Worm (Caenorhabditis elegans): ENCODE results near the gene sft-4.

sft-4 gene

DNA sequence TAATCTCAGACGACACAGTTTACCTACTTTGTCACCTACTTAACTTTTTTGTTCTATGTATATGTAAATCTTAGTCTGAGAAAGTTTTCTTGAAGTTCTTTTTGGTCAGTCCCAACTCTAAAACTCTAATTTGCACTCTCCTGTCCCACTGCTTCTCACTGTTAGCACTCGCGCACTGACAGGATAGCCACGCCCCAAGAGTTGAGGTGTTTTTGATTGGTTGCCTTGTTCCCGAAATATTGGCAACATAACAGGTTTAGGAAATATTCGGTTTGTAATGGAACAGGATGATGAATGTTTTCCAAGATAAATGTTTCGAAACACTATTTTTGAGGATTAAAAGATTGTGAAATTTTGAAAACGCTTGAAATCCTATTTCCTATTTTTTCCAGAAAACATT, 36.6 kb upstream of the sft-4 start:
- TF ChIP-seq F13C5.2 (tag; optimal IDR thresholded peaks at IDR 0.05): no peak
- no peak for TF ChIP-seq pes-1 (GFP tag; IDR thresholded peaks at IDR 0.05)
- TF ChIP-seq ets-7 (tag; optimal IDR thresholded peaks at IDR 0.05): no peak
- no peak for TF ChIP-seq sea-1 (GFP tag; conservative IDR thresholded peaks at IDR 0.05)
- TF ChIP-seq tra-4 (tag; optimal IDR thresholded peaks at IDR 0.05): no peak
- no peak for TF ChIP-seq scrt-1 (GFP tag; IDR thresholded peaks at IDR 0.05)
- no peak for TF ChIP-seq ceh-36 (tag; optimal IDR thresholded peaks at IDR 0.05)
- no peak for TF ChIP-seq flt-1 (GFP tag; IDR thresholded peaks at IDR 0.05)
- no peak for TF ChIP-seq B0310.2 (tag; optimal IDR thresholded peaks at IDR 0.05)
- no peak for TF ChIP-seq hmbx-1 (tag; optimal IDR thresholded peaks at IDR 0.05)
- no peak for TF ChIP-seq tbx-37 (GFP tag; conservative IDR thresholded peaks at IDR 0.05)

DNA sequence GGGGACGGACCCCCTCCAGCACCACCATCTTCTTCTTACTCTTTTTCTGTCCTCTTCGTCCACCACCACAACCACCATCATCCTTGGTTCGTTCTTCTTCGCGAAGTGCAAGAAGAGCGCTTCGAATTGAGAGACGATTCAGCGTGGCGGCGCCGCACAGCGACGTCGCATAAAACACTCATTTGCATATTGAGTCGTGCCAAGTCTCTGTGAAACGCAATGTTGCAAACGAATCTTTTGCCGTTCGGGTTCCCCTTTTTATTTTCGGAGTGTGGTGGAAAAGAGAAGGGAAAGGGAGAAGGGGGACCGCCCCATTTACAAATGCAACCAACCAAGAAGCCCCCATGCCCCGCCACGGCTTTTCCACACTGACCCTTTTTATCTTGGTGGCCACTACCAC, 35.8 kb upstream of the sft-4 start:
- TF ChIP-seq hnd-1 (tag; optimal IDR thresholded peaks at IDR 0.05) (no peak), tra-4 (tag; optimal IDR thresholded peaks at IDR 0.05) (no peak), aly-1 (tag; optimal IDR thresholded peaks at IDR 0.05) (peak; percentile 23), hmg-4 (GFP tag; optimal IDR thresholded peaks at IDR 0.05) (peak; percentile 75), sea-1 (GFP tag; conservative IDR thresholded peaks at IDR 0.05) (no peak), tbx-11 (GFP tag; IDR thresholded peaks at IDR 0.05) (no peak), ceh-36 (tag; optimal IDR thresholded peaks at IDR 0.05) (no peak), F13C5.2 (tag; optimal IDR thresholded peaks at IDR 0.05) (peak; percentile 55), flt-1 (GFP tag; IDR thresholded peaks at IDR 0.05) (0 out of 2 replicates have a peak, but pooled peaks have one; percentile 7), ceh-13 (GFP tag; optimal IDR thresholded peaks at IDR 0.05) (no peak), ama-1 (optimal IDR thresholded peaks at IDR 0.05) (no peak), hmbx-1 (tag; optimal IDR thresholded peaks at IDR 0.05) (no peak), ets-7 (tag; optimal IDR thresholded peaks at IDR 0.05) (no peak), pes-1 (GFP tag; IDR thresholded peaks at IDR 0.05) (no peak), tbx-37 (GFP tag; conservative IDR thresholded peaks at IDR 0.05) (no peak), scrt-1 (GFP tag; IDR thresholded peaks at IDR 0.05) (no peak), B0310.2 (tag; optimal IDR thresholded peaks at IDR 0.05) (peak; percentile 1)

DNA sequence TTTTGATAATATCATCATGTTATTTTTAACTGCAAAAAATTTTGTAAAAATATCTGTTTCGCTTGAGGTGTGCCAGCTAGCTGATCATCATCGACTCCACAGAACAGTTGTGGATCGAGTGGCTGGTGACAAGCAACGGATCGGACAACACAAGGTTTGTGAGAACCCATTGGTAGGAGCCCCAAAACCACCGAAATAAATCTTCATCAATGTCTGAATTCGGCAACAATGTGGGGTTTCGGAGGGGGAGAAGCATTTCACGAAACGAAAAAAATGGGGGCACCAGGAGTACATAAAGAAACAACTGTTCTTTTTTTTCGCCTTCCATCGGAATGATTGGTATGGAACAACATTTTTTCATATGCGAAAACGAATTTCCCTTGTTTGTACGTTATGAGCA, 34.8 kb upstream of the sft-4 start:
- TF ChIP-seq tbx-37 (GFP tag; conservative IDR thresholded peaks at IDR 0.05) (no peak), F13C5.2 (tag; optimal IDR thresholded peaks at IDR 0.05) (no peak), ets-7 (tag; optimal IDR thresholded peaks at IDR 0.05) (no peak), sea-1 (GFP tag; conservative IDR thresholded peaks at IDR 0.05) (no peak)

DNA sequence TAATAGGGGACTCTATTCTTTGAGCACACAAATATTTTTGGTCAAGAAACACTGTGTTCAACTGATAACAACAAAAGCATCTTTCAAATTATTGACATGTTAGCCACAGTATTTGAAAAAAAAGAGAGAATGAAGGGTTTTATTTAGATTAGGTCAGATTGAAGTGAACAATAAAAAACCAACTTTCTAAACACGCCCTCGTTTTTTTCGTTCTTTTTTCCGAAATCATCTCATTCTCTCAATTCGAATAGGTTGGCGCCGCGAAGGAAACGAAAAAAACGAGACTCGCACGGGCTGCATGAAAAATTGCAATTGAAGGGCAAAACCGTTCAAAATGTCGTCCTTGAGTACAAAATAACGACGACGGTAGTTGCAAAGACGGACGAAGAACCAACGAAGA, 33.8 kb upstream of the sft-4 start:
- TF ChIP-seq scrt-1 (GFP tag; IDR thresholded peaks at IDR 0.05): no peak
- TF ChIP-seq tra-4 (tag; optimal IDR thresholded peaks at IDR 0.05): no peak
- TF ChIP-seq aly-1 (tag; optimal IDR thresholded peaks at IDR 0.05): no peak
- TF ChIP-seq pes-1 (GFP tag; IDR thresholded peaks at IDR 0.05): no peak
- no peak for TF ChIP-seq tbx-11 (GFP tag; IDR thresholded peaks at IDR 0.05)
- TF ChIP-seq tbx-37 (GFP tag; conservative IDR thresholded peaks at IDR 0.05): no peak
- TF ChIP-seq F13C5.2 (tag; optimal IDR thresholded peaks at IDR 0.05): no peak
- no peak for TF ChIP-seq ets-7 (tag; optimal IDR thresholded peaks at IDR 0.05)
- no peak for TF ChIP-seq hmg-4 (GFP tag; optimal IDR thresholded peaks at IDR 0.05)
- no peak for TF ChIP-seq hnd-1 (tag; optimal IDR thresholded peaks at IDR 0.05)
- TF ChIP-seq hmbx-1 (tag; optimal IDR thresholded peaks at IDR 0.05): no peak
- TF ChIP-seq sea-1 (GFP tag; conservative IDR thresholded peaks at IDR 0.05): no peak
- no peak for TF ChIP-seq B0310.2 (tag; optimal IDR thresholded peaks at IDR 0.05)
- TF ChIP-seq flt-1 (GFP tag; IDR thresholded peaks at IDR 0.05): no peak
- no peak for TF ChIP-seq ama-1 (optimal IDR thresholded peaks at IDR 0.05)
- no peak for TF ChIP-seq ceh-13 (GFP tag; optimal IDR thresholded peaks at IDR 0.05)
- TF ChIP-seq ceh-36 (tag; optimal IDR thresholded peaks at IDR 0.05): no peak

DNA sequence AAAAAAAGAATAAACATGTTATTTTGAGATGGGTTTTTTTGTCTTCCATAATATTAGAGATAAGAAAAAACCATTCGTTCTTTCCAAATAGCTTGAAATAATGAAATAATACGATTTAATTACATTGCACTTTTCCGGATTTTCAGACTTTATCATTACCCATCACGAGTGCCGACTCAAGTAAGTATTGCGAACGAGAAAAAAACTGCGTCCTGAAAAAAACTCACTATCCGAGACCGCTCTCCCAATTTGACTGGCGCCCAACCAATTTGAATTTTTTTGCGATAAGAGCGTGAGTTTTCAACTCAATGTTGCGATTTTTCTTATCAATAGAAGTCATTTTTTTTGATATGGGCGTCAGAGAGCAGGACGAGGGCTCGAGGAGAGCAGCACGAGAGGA, 32.5 kb upstream of the sft-4 start:
- TF ChIP-seq flt-1 (GFP tag; IDR thresholded peaks at IDR 0.05): no peak
- no peak for TF ChIP-seq tbx-37 (GFP tag; conservative IDR thresholded peaks at IDR 0.05)

DNA sequence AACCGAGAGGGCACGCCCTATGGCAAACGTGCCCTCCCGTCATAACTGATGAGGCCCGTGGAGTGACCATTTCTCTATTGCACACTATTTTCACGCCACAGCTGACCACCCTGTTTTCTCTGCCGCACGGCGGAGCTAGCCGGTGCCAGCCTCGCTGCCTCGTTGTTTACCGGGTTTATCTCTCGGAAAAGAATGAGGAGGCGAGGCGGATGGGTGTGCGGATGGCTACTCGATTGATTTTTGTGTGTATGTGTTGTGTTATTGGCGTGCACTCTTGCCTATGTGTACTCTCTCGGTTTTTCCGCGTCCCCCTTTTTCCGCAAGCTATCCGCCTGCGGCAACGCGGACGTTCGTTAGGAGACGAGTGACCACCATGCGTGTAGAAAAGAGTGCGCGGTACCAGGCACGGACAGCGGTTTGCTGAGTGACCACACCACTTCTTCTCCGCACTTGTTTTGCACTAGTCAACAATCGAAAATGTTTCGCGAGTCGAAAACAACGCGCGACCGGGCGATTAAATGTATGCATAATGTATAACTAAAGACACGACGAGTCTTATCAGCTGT, 31.6 kb upstream of the sft-4 start:
- peak; percentile 60 for TF ChIP-seq flt-1 (GFP tag; IDR thresholded peaks at IDR 0.05)
- TF ChIP-seq ets-7 (tag; optimal IDR thresholded peaks at IDR 0.05): peak; percentile 76
- TF ChIP-seq B0310.2 (tag; optimal IDR thresholded peaks at IDR 0.05): peak; percentile 74
- no peak for TF ChIP-seq tra-4 (tag; optimal IDR thresholded peaks at IDR 0.05)
- TF ChIP-seq tbx-37 (GFP tag; conservative IDR thresholded peaks at IDR 0.05): no peak
- 0 out of 2 replicates have a peak, but pooled peaks have one; percentile 50 for TF ChIP-seq tbx-11 (GFP tag; IDR thresholded peaks at IDR 0.05)
- 0 out of 2 replicates have a peak, but pooled peaks have one; percentile 36 for TF ChIP-seq sea-1 (GFP tag; conservative IDR thresholded peaks at IDR 0.05)
- peak; percentile 6; the same call in 1 of the 2 replicates for TF ChIP-seq scrt-1 (GFP tag; IDR thresholded peaks at IDR 0.05)
- peak; percentile 80 for TF ChIP-seq F13C5.2 (tag; optimal IDR thresholded peaks at IDR 0.05)
- no peak for TF ChIP-seq ama-1 (optimal IDR thresholded peaks at IDR 0.05)
- TF ChIP-seq hmbx-1 (tag; optimal IDR thresholded peaks at IDR 0.05): no peak
- no peak for TF ChIP-seq hnd-1 (tag; optimal IDR thresholded peaks at IDR 0.05)
- TF ChIP-seq aly-1 (tag; optimal IDR thresholded peaks at IDR 0.05): peak; percentile 77
- TF ChIP-seq ceh-36 (tag; optimal IDR thresholded peaks at IDR 0.05): no peak
- TF ChIP-seq pes-1 (GFP tag; IDR thresholded peaks at IDR 0.05): no peak
- TF ChIP-seq hmg-4 (GFP tag; optimal IDR thresholded peaks at IDR 0.05): peak; percentile 94
- peak; percentile 26 for TF ChIP-seq ceh-13 (GFP tag; optimal IDR thresholded peaks at IDR 0.05)

DNA sequence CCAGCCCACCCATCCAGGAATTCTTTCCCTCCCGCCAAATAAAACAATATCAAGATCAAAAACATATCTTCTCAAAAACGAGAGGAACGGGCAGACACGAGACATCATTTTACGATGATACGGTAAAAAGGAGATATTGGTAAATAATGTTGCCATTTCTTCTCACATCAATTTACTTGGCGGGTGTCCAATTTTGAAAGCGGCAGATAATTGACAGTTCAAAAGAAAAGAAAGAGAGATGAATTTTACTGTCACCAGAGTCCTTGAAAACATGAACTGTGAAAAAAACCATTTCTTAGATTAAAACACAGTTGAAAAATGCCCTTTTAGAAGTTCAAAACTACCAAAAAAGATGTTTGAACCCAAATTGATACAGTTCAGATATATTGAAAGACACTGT, 30.2 kb upstream of the sft-4 start:
- TF ChIP-seq pes-1 (GFP tag; IDR thresholded peaks at IDR 0.05): no peak
- no peak for TF ChIP-seq tra-4 (tag; optimal IDR thresholded peaks at IDR 0.05)
- TF ChIP-seq hmg-4 (GFP tag; optimal IDR thresholded peaks at IDR 0.05): no peak
- TF ChIP-seq ets-7 (tag; optimal IDR thresholded peaks at IDR 0.05): no peak
- no peak for TF ChIP-seq F13C5.2 (tag; optimal IDR thresholded peaks at IDR 0.05)
- TF ChIP-seq ama-1 (optimal IDR thresholded peaks at IDR 0.05): no peak
- TF ChIP-seq tbx-37 (GFP tag; conservative IDR thresholded peaks at IDR 0.05): no peak
- TF ChIP-seq flt-1 (GFP tag; IDR thresholded peaks at IDR 0.05): no peak
- no peak for TF ChIP-seq tbx-11 (GFP tag; IDR thresholded peaks at IDR 0.05)
- no peak for TF ChIP-seq scrt-1 (GFP tag; IDR thresholded peaks at IDR 0.05)
